Worm (Caenorhabditis elegans) whole organism, L4 larva: ENCODE data around the gene C26B9.7.

Source experiments
- ceh-32 ChIP-seq: sonication (generic microtip); optimal IDR thresholded peaks from 2 replicates; lab custom pipeline; 2016; ENCODE audit warnings: mild to moderate bottlenecking, missing genetic modification characterization, missing compliant biosample characterization; ENCODE audit not compliant: poor library complexity
- ceh-82 ChIP-seq: sonication (generic microtip); optimal IDR thresholded peaks from 2 replicates; lab custom pipeline; 2017; ENCODE audit warnings: missing biosample characterization, missing genetic modification characterization
- cey-2 ChIP-seq: sonication (generic microtip); optimal IDR thresholded peaks from 3 replicates; lab custom pipeline; 2017; ENCODE audit warnings: missing genetic modification characterization, mild to moderate bottlenecking, missing compliant biosample characterization, antibody characterized with exemption, borderline replicate concordance; ENCODE audit not compliant: insufficient read depth
- dmd-9 ChIP-seq: fragments of 200-800 bp; sonication (Bioruptor generic); IDR thresholded peaks from 2 replicates; pipeline ENCODE4 v1.3.6; 2022; ENCODE audit warnings: missing genetic modification reagents, missing genetic modification characterization, missing compliant biosample characterization
- jun-1 ChIP-seq: fragments of 150-350 bp; optimal IDR thresholded peaks from 2 replicates; lab custom pipeline; 2014; ENCODE audit warnings: missing biosample characterization, missing genetic modification reagents, missing genetic modification characterization
- lin-1 ChIP-seq: fragments of 200-800 bp; sonication (Bioruptor generic); IDR thresholded peaks from 2 replicates; pipeline ENCODE4 v1.3.6; 2022; ENCODE audit warnings: missing genetic modification reagents, missing genetic modification characterization, missing compliant biosample characterization
- lin-39 ChIP-seq: fragments of 150-350 bp; optimal IDR thresholded peaks from 2 replicates; lab custom pipeline; 2014; ENCODE audit warnings: missing biosample characterization, missing genetic modification reagents, missing genetic modification characterization
- mdl-1 ChIP-seq, 2 experiments: fragments of 150-350 bp in 1 of 2; sonication (generic microtip) in 1 of 2; optimal IDR thresholded peaks; 2 replicates each; lab custom pipeline; 2014 to 2017; ENCODE audit warnings: missing biosample characterization in 2 of 2, missing genetic modification characterization in 2 of 2
- nhr-11 ChIP-seq: fragments of 150-350 bp; optimal IDR thresholded peaks from 2 replicates; lab custom pipeline; 2014; ENCODE audit warnings: missing biosample characterization, missing genetic modification characterization
- nhr-76 ChIP-seq: fragments of 150-350 bp; optimal IDR thresholded peaks from 2 replicates; lab custom pipeline; 2014; ENCODE audit warnings: missing biosample characterization, missing genetic modification characterization
- sdz-12 ChIP-seq: fragments of 200-800 bp; sonication (Bioruptor generic); optimal IDR thresholded peaks from 2 replicates; lab custom pipeline; 2018; ENCODE audit warnings: mild to moderate bottlenecking, missing genetic modification characterization, missing compliant biosample characterization
- unc-39 ChIP-seq: sonication (generic microtip); optimal IDR thresholded peaks from 2 replicates; lab custom pipeline; 2017; ENCODE audit warnings: missing biosample characterization, missing genetic modification characterization

- TF ChIP-seq ceh-82 (tag; lab: Kevin White, UChicago) = no peak
- TF ChIP-seq lin-1 = peak; percentile 67; the same call in 1 of the 2 replicates
- TF ChIP-seq nhr-11 (tag; lab: Kevin White, UChicago) = no peak
- TF ChIP-seq dmd-9 = peak; percentile 64; the same call in 1 of the 2 replicates
- peak; percentile 58 for TF ChIP-seq sdz-12 (GFP tag; lab: Kevin White, UChicago)
- TF ChIP-seq unc-39 (tag; lab: Kevin White, UChicago) = no peak
- TF ChIP-seq nhr-76 (tag; lab: Kevin White, UChicago) = no peak
- no peak for TF ChIP-seq mdl-1 (tag; optimal IDR thresholded peaks at IDR 0.05; lab: Kevin White, UChicago)
- no peak for TF ChIP-seq ceh-32
- TF ChIP-seq lin-39 (tag; lab: Kevin White, UChicago) = no peak
- no peak for TF ChIP-seq jun-1
- no peak for TF ChIP-seq cey-2 (tag; lab: Kevin White, UChicago)
Measured at ce11 chrX:5319214-5319838, 22.8 kb upstream of the C26B9.7 start.
